Worm (Caenorhabditis elegans) whole organism, midembryonic: ENCODE measurements around the gene unc-103.

Experiments used
- T22C8.4 ChIP-seq: fragments of 200-800 bp; sonication (Bioruptor generic); IDR thresholded peaks from 2 replicates; pipeline ENCODE4 v1.3.6; 2022; ENCODE audit warnings: missing genetic modification characterization, missing compliant biosample characterization
- klf-2 ChIP-seq: fragments of 200-800 bp; sonication (Bioruptor generic); conservative IDR thresholded peaks from 2 replicates; pipeline ENCODE4 v1.3.6; 2022; ENCODE audit warnings: missing genetic modification reagents, missing genetic modification characterization, missing compliant biosample characterization
- ref-1 ChIP-seq: fragments of 200-800 bp; sonication (Bioruptor generic); conservative IDR thresholded peaks from 2 replicates; pipeline ENCODE4 v1.3.6; 2022; ENCODE audit warnings: missing genetic modification reagents, missing genetic modification characterization, missing compliant biosample characterization

ce11 chrIII:4151548-4152104 is 36.4 kb downstream of the unc-103 start, which contains the start of the genes wht-3 and har-1:
- TF ChIP-seq T22C8.4 (GFP tag; lab: Robert Waterston, UW) (no peak), klf-2 (no peak), ref-1 (no peak)
